Fruit fly (Drosophila melanogaster) whole organism, embryonic: ENCODE results near the gene CG33796.
A peak's percentile ranks its signal among the peaks of the same experiment; 100 is the strongest.

Experiments
- CG10366 ChIP-seq: fragments of 200-800 bp; sonication (Bioruptor generic); IDR thresholded peaks from 2 replicates; pipeline ENCODE4 v1.3.6; 2022; ENCODE audit warnings: missing biosample characterization, missing genetic modification characterization
- CG10462 ChIP-seq: fragments of 200-800 bp; sonication (Bioruptor generic); optimal IDR thresholded peaks from 2 replicates; lab custom pipeline; 2016; ENCODE audit warnings: missing biosample characterization, missing genetic modification characterization
- CG11696 ChIP-seq: fragments of 200-800 bp; sonication (Bioruptor generic); IDR thresholded peaks from 2 replicates; pipeline ENCODE4 v1.3.6; 2022; ENCODE audit warnings: missing biosample characterization, missing genetic modification characterization
- CG12219 ChIP-seq: fragments of 200-800 bp; sonication (Bioruptor generic); optimal IDR thresholded peaks from 3 replicates; lab custom pipeline; 2018; ENCODE audit warnings: missing biosample characterization, mild to moderate bottlenecking, missing genetic modification characterization
- CG13775 ChIP-seq: fragments of 200-800 bp; sonication (Bioruptor generic); optimal IDR thresholded peaks from 3 replicates; lab custom pipeline; 2017; ENCODE audit warnings: missing biosample characterization, mild to moderate bottlenecking, missing genetic modification characterization
- CG14014 ChIP-seq: fragments of 200-800 bp; sonication (Bioruptor generic); IDR thresholded peaks from 2 replicates; pipeline ENCODE4 v1.3.6; 2022; ENCODE audit warnings: missing biosample characterization, missing genetic modification characterization
- CG15269 ChIP-seq: fragments of 200-800 bp; sonication (Bioruptor generic); optimal IDR thresholded peaks from 2 replicates; lab custom pipeline; 2018; ENCODE audit warnings: missing biosample characterization, mild to moderate bottlenecking, missing genetic modification characterization, moderate library complexity
- CG15479 ChIP-seq: fragments of 200-800 bp; sonication (Bioruptor generic); optimal IDR thresholded peaks from 3 replicates; lab custom pipeline; 2019; ENCODE audit warnings: missing biosample characterization, mild to moderate bottlenecking, missing genetic modification characterization, moderate library complexity
- CG15514 ChIP-seq: fragments of 200-800 bp; sonication (Bioruptor generic); optimal IDR thresholded peaks from 3 replicates; lab custom pipeline; 2017; ENCODE audit warnings: missing biosample characterization, missing genetic modification characterization, mild to moderate bottlenecking, moderate library complexity, missing genetic modification reagents
- CG15696 ChIP-seq: fragments of 200-800 bp; sonication (Bioruptor generic); optimal IDR thresholded peaks from 2 replicates; lab custom pipeline; 2019; ENCODE audit warnings: missing biosample characterization, mild to moderate bottlenecking, missing genetic modification characterization, moderate library complexity
- CG16779 ChIP-seq: fragments of 200-800 bp; sonication (Bioruptor generic); IDR thresholded peaks from 2 replicates; pipeline ENCODE4 v1.3.6; 2022; ENCODE audit warnings: missing biosample characterization, missing genetic modification characterization
- CG16863 ChIP-seq: fragments of 200-800 bp; sonication (Bioruptor generic); optimal IDR thresholded peaks from 3 replicates; lab custom pipeline; 2016; ENCODE audit warnings: missing biosample characterization, missing genetic modification characterization
- CG18476 ChIP-seq: fragments of 200-800 bp; sonication (Bioruptor generic); optimal IDR thresholded peaks from 2 replicates; lab custom pipeline; 2016; ENCODE audit warnings: missing biosample characterization, mild to moderate bottlenecking, missing genetic modification characterization
- CG33557 ChIP-seq: fragments of 200-800 bp; sonication (Bioruptor generic); optimal IDR thresholded peaks from 2 replicates; lab custom pipeline; 2019; ENCODE audit warnings: missing biosample characterization, mild to moderate bottlenecking, missing genetic modification characterization, moderate library complexity
- CG42726 ChIP-seq: fragments of 200-800 bp; sonication (Bioruptor generic); IDR thresholded peaks from 2 replicates; pipeline ENCODE4 v1.3.6; 2022; ENCODE audit warnings: missing biosample characterization, missing genetic modification characterization; ENCODE audit not compliant: partially characterized antibody
- CG5953 ChIP-seq: fragments of 200-800 bp; sonication (Bioruptor generic); IDR thresholded peaks from 2 replicates; pipeline ENCODE4 v1.3.6; 2022; ENCODE audit warnings: missing biosample characterization, missing genetic modification characterization
- CG6765 ChIP-seq: fragments of 200-800 bp; sonication (Bioruptor generic); optimal IDR thresholded peaks from 3 replicates; lab custom pipeline; 2017; ENCODE audit warnings: missing biosample characterization, mild to moderate bottlenecking, missing genetic modification characterization
- CG8359 ChIP-seq: fragments of 200-800 bp; sonication (Bioruptor generic); optimal IDR thresholded peaks from 2 replicates; lab custom pipeline; 2017; ENCODE audit warnings: missing biosample characterization, mild to moderate bottlenecking, missing genetic modification characterization, borderline replicate concordance
- CG9797 ChIP-seq: fragments of 200-800 bp; sonication (Bioruptor generic); optimal IDR thresholded peaks from 3 replicates; lab custom pipeline; 2018; ENCODE audit warnings: missing biosample characterization, mild to moderate bottlenecking, missing genetic modification characterization
- Dip3 ChIP-seq: fragments of 200-800 bp; sonication (Bioruptor generic); optimal IDR thresholded peaks from 3 replicates; lab custom pipeline; 2016; ENCODE audit warnings: missing biosample characterization, missing genetic modification characterization
- E2f1 ChIP-seq: fragments of 200-800 bp; sonication (Bioruptor generic); IDR thresholded peaks from 2 replicates; pipeline ENCODE4 v1.3.6; 2022; ENCODE audit warnings: missing biosample characterization, missing genetic modification characterization
- Ets65A ChIP-seq: fragments of 200-800 bp; sonication (Bioruptor generic); peaks from one replicate; lab custom pipeline; 2016; ENCODE audit warnings: missing biosample characterization, missing genetic modification characterization
- Hr78 ChIP-seq, 2 experiments: fragments of 200-800 bp in 1 of 2; fragments of >200 bp in 1 of 2; sonication (Bioruptor generic) in 1 of 2; optimal IDR thresholded peaks; 2 replicates each; lab custom pipeline; 2017 to 2019; ENCODE audit warnings: missing biosample characterization in 2 of 2, missing genetic modification characterization in 2 of 2, mild to moderate bottlenecking in 1 of 2, moderate library complexity in 1 of 2
- Mes4 ChIP-seq: fragments of 200-800 bp; sonication (Bioruptor generic); optimal IDR thresholded peaks from 2 replicates; lab custom pipeline; 2016; ENCODE audit warnings: missing biosample characterization, missing genetic modification characterization
- Neu2 ChIP-seq: fragments of 200-800 bp; sonication (Bioruptor generic); optimal IDR thresholded peaks from 3 replicates; lab custom pipeline; 2016; ENCODE audit warnings: missing biosample characterization, missing genetic modification characterization, borderline replicate concordance
- Ravus ChIP-seq: fragments of 200-800 bp; sonication (Bioruptor generic); IDR thresholded peaks from 2 replicates; pipeline ENCODE4 v1.3.6; 2022; ENCODE audit warnings: missing biosample characterization, missing genetic modification characterization
- Sox102F ChIP-seq: fragments of 200-800 bp; sonication (Bioruptor generic); optimal IDR thresholded peaks from 2 replicates; lab custom pipeline; 2018; ENCODE audit warnings: missing biosample characterization, mild to moderate bottlenecking, missing genetic modification characterization, moderate library complexity
- Xbp1 ChIP-seq: fragments of 200-800 bp; sonication (Bioruptor generic); optimal IDR thresholded peaks from 3 replicates; lab custom pipeline; 2016; ENCODE audit warnings: missing biosample characterization, mild to moderate bottlenecking, missing genetic modification characterization
- ab ChIP-seq: fragments of 200-800 bp; sonication (Bioruptor generic); optimal IDR thresholded peaks from 2 replicates; lab custom pipeline; 2016; ENCODE audit warnings: missing biosample characterization, missing genetic modification characterization
- cas ChIP-seq: fragments of 200-800 bp; sonication (Bioruptor generic); IDR thresholded peaks from 2 replicates; pipeline ENCODE4 v1.3.6; 2022; ENCODE audit warnings: missing biosample characterization, missing genetic modification characterization
- caup ChIP-seq: fragments of 200-800 bp; sonication (Bioruptor generic); optimal IDR thresholded peaks from 3 replicates; lab custom pipeline; 2017; ENCODE audit warnings: missing biosample characterization, mild to moderate bottlenecking, missing genetic modification characterization, moderate library complexity; ENCODE audit not compliant: severe bottlenecking
- chif ChIP-seq, 2 experiments: fragments of 200-800 bp; sonication (Bioruptor generic); optimal IDR thresholded peaks; 3 replicates each; lab custom pipeline; 2016; ENCODE audit warnings: missing biosample characterization in 2 of 2, missing genetic modification characterization in 2 of 2
- corto ChIP-seq: fragments of 200-800 bp; sonication (Bioruptor generic); optimal IDR thresholded peaks from 2 replicates; lab custom pipeline; 2016; ENCODE audit warnings: missing biosample characterization, mild to moderate bottlenecking, missing genetic modification characterization, moderate library complexity
- dm ChIP-seq: fragments of 200-800 bp; sonication (Bioruptor generic); optimal IDR thresholded peaks from 3 replicates; lab custom pipeline; 2016; ENCODE audit warnings: missing biosample characterization, missing genetic modification characterization
- dmrt11E ChIP-seq: fragments of 200-800 bp; sonication (Bioruptor generic); optimal IDR thresholded peaks from 3 replicates; lab custom pipeline; 2018; ENCODE audit warnings: missing biosample characterization, mild to moderate bottlenecking, missing genetic modification characterization, moderate library complexity
- gce ChIP-seq: fragments of 200-800 bp; sonication (Bioruptor generic); IDR thresholded peaks from 3 replicates; pipeline ENCODE4 v1.3.6; 2022; ENCODE audit warnings: missing biosample characterization, missing genetic modification characterization
- her ChIP-seq: fragments of 200-800 bp; sonication (Bioruptor generic); optimal IDR thresholded peaks from 2 replicates; lab custom pipeline; 2016; ENCODE audit warnings: missing biosample characterization, missing genetic modification characterization
- ken ChIP-seq: fragments of 200-800 bp; sonication (Bioruptor generic); IDR thresholded peaks from 3 replicates; pipeline ENCODE4 v1.3.6; 2022; ENCODE audit warnings: missing biosample characterization, missing genetic modification characterization
- klu ChIP-seq: fragments of 200-800 bp; sonication (Bioruptor generic); IDR thresholded peaks from 2 replicates; pipeline ENCODE4 v1.3.6; 2022; ENCODE audit warnings: missing biosample characterization, missing genetic modification characterization
- kni ChIP-seq: fragments of 200-800 bp; sonication (Bioruptor generic); optimal IDR thresholded peaks from 3 replicates; lab custom pipeline; 2017; ENCODE audit warnings: mild to moderate bottlenecking, missing biosample characterization, missing genetic modification reagents, missing genetic modification characterization
- pfk ChIP-seq: fragments of 200-800 bp; sonication (Bioruptor generic); optimal IDR thresholded peaks from 2 replicates; lab custom pipeline; 2018; ENCODE audit warnings: missing biosample characterization, mild to moderate bottlenecking, missing genetic modification characterization, moderate library complexity
- prd ChIP-seq, 3 experiments: fragments of >200 bp in 2 of 3; fragments of 200-800 bp in 1 of 3; sonication (Bioruptor generic) in 1 of 3; optimal IDR thresholded peaks in 2 of 3; IDR thresholded peaks in 1 of 3; 2 replicates in 2 of 3; 3 replicates in 1 of 3; pipeline versions ENCODE4 v1.3.6 to Lab custom; 2017 to 2022; ENCODE audit warnings: missing biosample characterization in 1 of 3, missing genetic modification characterization in 1 of 3
- ranshi ChIP-seq: fragments of 200-800 bp; sonication (Bioruptor generic); IDR thresholded peaks from 2 replicates; pipeline ENCODE4 v1.3.6; 2022; ENCODE audit warnings: missing biosample characterization, missing genetic modification characterization
- shn ChIP-seq: fragments of 200-800 bp; sonication (Bioruptor generic); optimal IDR thresholded peaks from 3 replicates; lab custom pipeline; 2016; ENCODE audit warnings: missing biosample characterization, missing genetic modification characterization
- sima ChIP-seq: fragments of 200-800 bp; sonication (Bioruptor generic); optimal IDR thresholded peaks from 2 replicates; lab custom pipeline; 2016; ENCODE audit warnings: missing biosample characterization, missing genetic modification characterization
- tin ChIP-seq: fragments of 200-800 bp; sonication (Bioruptor generic); optimal IDR thresholded peaks from 3 replicates; lab custom pipeline; 2016; ENCODE audit warnings: missing biosample characterization, missing genetic modification characterization
- trem ChIP-seq: fragments of 200-800 bp; optimal IDR thresholded peaks from 3 replicates; lab custom pipeline; 2019; ENCODE audit warnings: missing biosample characterization, mild to moderate bottlenecking, missing genetic modification characterization, moderate library complexity
- zfh2 ChIP-seq: fragments of 200-800 bp; sonication (Bioruptor generic); optimal IDR thresholded peaks from 2 replicates; lab custom pipeline; 2016; ENCODE audit warnings: missing biosample characterization, missing genetic modification characterization

The CG33796 gene

DNA sequence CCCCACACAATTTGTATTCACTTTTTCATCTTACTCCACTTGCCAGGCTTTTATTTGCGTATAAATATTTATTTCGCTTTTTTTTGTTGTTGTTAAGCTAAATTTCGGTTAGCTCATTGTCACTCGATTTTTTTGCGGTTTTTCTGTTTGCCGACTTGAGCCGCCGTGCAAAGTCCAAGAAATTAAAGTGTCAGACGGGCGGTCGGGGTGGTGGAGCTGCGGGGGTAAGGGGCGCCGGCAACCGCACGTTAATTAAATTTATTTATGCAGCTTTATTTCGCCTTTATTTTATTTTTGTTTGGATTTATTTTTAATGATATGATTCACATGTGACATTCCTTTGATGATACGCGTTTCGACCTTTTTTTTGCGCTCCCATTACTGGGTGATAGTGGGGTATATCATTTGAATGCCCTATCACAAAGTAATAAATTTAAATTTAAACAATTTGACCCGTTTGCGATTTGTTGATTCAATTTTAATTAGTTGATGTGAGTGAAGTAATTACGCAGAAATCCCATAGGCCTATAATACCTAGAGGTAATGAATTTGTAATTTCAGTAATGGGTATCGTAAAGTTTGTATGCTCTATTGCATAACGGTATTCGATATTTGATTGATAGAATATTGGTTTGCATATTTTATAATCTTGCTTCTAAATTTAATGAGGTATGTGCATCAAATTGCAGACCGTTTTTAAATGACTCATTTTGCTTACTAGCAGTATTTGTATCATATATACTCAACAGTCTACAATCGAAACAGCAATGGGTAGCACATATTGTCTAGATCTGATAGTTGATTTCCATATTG is 4.3 kb downstream of the CG33796 start (continued):
- TF ChIP-seq CG15479: no peak
- TF ChIP-seq Neu2 (GFP tag; lab: Kevin White, UChicago): no peak
- no peak for TF ChIP-seq pfk (GFP tag; lab: Kevin White, UChicago)
- peak; percentile 44 for TF ChIP-seq Sox102F (GFP tag; lab: Kevin White, UChicago)
- no peak for TF ChIP-seq prd (optimal IDR thresholded peaks at IDR 0.05; lab: Kevin White, UChicago)
- TF ChIP-seq prd (GFP tag; IDR thresholded peaks at IDR 0.05; lab: Robert Waterston, UW): peak; percentile 60; the same call in 2 of the 3 replicates
- no peak for TF ChIP-seq CG15696 (tag; lab: Kevin White, UChicago)
- TF ChIP-seq CG10462 (GFP tag; lab: Kevin White, UChicago): no peak
- peak; percentile 89 for TF ChIP-seq Ets65A (GFP tag; lab: Kevin White, UChicago)
- peak; percentile 6 for TF ChIP-seq corto (GFP tag; lab: Kevin White, UChicago)
- peak; percentile 27 for TF ChIP-seq shn
- peak; percentile 6; the same call in 1 of the 2 replicates for TF ChIP-seq CG14014 (GFP tag; lab: Robert Waterston, UW)
- TF ChIP-seq her (GFP tag; lab: Kevin White, UChicago): peak; percentile 17
- TF ChIP-seq CG15269 (tag; lab: Kevin White, UChicago): peak; percentile 42
- TF ChIP-seq CG16863 (GFP tag; lab: Kevin White, UChicago): peak; percentile 12
- TF ChIP-seq Dip3: peak; percentile 66
- TF ChIP-seq CG33557 (GFP tag; lab: Kevin White, UChicago): no peak
- TF ChIP-seq zfh2 (GFP tag; lab: Kevin White, UChicago): peak; percentile 75
- peak; percentile 19 for TF ChIP-seq caup (GFP tag; lab: Kevin White, UChicago)
- TF ChIP-seq kni: no peak
- TF ChIP-seq CG16779: no peak
- TF ChIP-seq dmrt11E: no peak
- no peak for TF ChIP-seq ab (GFP tag; lab: Kevin White, UChicago)
- peak; percentile 37 for TF ChIP-seq CG10366 (GFP tag; lab: Robert Waterston, UW)
- 0 out of 2 replicates have a peak, but pooled peaks have one; percentile 21 for TF ChIP-seq ranshi (GFP tag; lab: Robert Waterston, UW)
- no peak for TF ChIP-seq gce (GFP tag; lab: Robert Waterston, UW)
- TF ChIP-seq CG12219 (GFP tag; lab: Kevin White, UChicago): no peak
- TF ChIP-seq CG42726 (GFP tag; lab: Robert Waterston, UW): no peak
- TF ChIP-seq klu (GFP tag; lab: Robert Waterston, UW): no peak
- TF ChIP-seq ken (GFP tag; lab: Robert Waterston, UW): no peak
- no peak for TF ChIP-seq CG8359 (GFP tag; lab: Kevin White, UChicago)
- no peak for TF ChIP-seq Hr78 (GFP tag; optimal IDR thresholded peaks at IDR 0.05; lab: Kevin White, UChicago)
- TF ChIP-seq CG6765: no peak
- no peak for TF ChIP-seq CG11696 (GFP tag; lab: Robert Waterston, UW)
- no peak for TF ChIP-seq Mes4
- TF ChIP-seq cas: no peak
- no peak for TF ChIP-seq sima (GFP tag; lab: Kevin White, UChicago)
- TF ChIP-seq CG13775 (GFP tag; lab: Kevin White, UChicago): peak; percentile 25
- TF ChIP-seq dm (GFP tag; lab: Kevin White, UChicago): no peak
- TF ChIP-seq tin: peak; percentile 22
- peak; percentile 4 for TF ChIP-seq CG15514 (GFP tag; lab: Kevin White, UChicago)
- TF ChIP-seq Xbp1 (GFP tag; lab: Kevin White, UChicago): peak; percentile 47
- no peak for TF ChIP-seq CG9797 (GFP tag; lab: Kevin White, UChicago)
- TF ChIP-seq Ravus (GFP tag; lab: Robert Waterston, UW): no peak
- no peak; the same call in 1 of the 2 replicates for TF ChIP-seq E2f1 (GFP tag; lab: Robert Waterston, UW)
- TF ChIP-seq CG5953 (GFP tag; lab: Robert Waterston, UW): no peak
- TF ChIP-seq CG18476 (GFP tag; lab: Kevin White, UChicago): peak; percentile 28
- no peak for TF ChIP-seq trem (tag; lab: Kevin White, UChicago)
- peak in 1 of 2 experiments; percentile 36 for TF ChIP-seq chif (GFP tag; optimal IDR thresholded peaks at IDR 0.05; lab: Kevin White, UChicago)
